Worm (Caenorhabditis elegans): ENCODE results near the gene C25F9.13.

ce11 chrV:19432030-19432429, 33.2 kb upstream of the C25F9.13 start:
- TF ChIP-seq flt-1 (GFP tag; IDR thresholded peaks at IDR 0.05) (no peak), tab-1 (GFP tag; IDR thresholded peaks at IDR 0.05) (no peak), med-1 (GFP tag; optimal IDR thresholded peaks at IDR 0.05; ENCODE audit: insufficient read depth) (no peak), ztf-23 (GFP tag; IDR thresholded peaks at IDR 0.05) (no peak), ztf-29 (GFP tag; IDR thresholded peaks at IDR 0.05) (no peak), klf-2 (GFP tag; conservative IDR thresholded peaks at IDR 0.05) (no peak), T22C8.4 (GFP tag; IDR thresholded peaks at IDR 0.05) (no peak), cog-1 (tag; optimal IDR thresholded peaks at IDR 0.05) (no peak)
